Fruit fly (Drosophila melanogaster) whole organism, wandering third instar larva: ENCODE measurements around the gene Pfrx.

ENCODE experiments used
- Dfd ChIP-seq: fragments of >200 bp; optimal IDR thresholded peaks from 2 replicates; lab custom pipeline; 2017; ENCODE audit warnings: missing biosample characterization, missing genetic modification characterization
- Hr78 ChIP-seq: fragments of >200 bp; optimal IDR thresholded peaks from 2 replicates; lab custom pipeline; 2017; ENCODE audit warnings: missing biosample characterization, missing genetic modification characterization
- Hr83 ChIP-seq: fragments of 200-300 bp; sonication (Bioruptor generic); optimal IDR thresholded peaks from 2 replicates; lab custom pipeline; 2016; ENCODE audit warnings: missing biosample characterization, mild to moderate bottlenecking, missing genetic modification characterization, moderate library complexity; ENCODE audit not compliant: poor library complexity, severe bottlenecking
- N ChIP-seq: fragments of >200 bp; optimal IDR thresholded peaks from 2 replicates; lab custom pipeline; 2018; ENCODE audit warnings: missing biosample characterization, missing external identifiers, missing genetic modification characterization
- br ChIP-seq: fragments of 200-800 bp; sonication (Bioruptor generic); optimal IDR thresholded peaks from 2 replicates; lab custom pipeline; 2016; ENCODE audit warnings: missing biosample characterization, missing genetic modification characterization
- dl ChIP-seq, 2 experiments: fragments of 175-275, 200-275 bp in 1 of 2; fragments of 200-275 bp in 1 of 2; sonication (Bioruptor generic); optimal IDR thresholded peaks; lab custom pipeline; 2018; ENCODE audit warnings: mild to moderate bottlenecking in 2 of 2, missing biosample characterization in 2 of 2, missing genetic modification characterization in 2 of 2, moderate library complexity in 2 of 2; ENCODE audit not compliant: partially characterized antibody in 2 of 2, insufficient read depth in 1 of 2
- foxo ChIP-seq, 2 experiments: fragments of 200-800 bp; sonication (Bioruptor generic); optimal IDR thresholded peaks; 2 replicates in 1 of 2; 3 replicates in 1 of 2; lab custom pipeline; 2016 to 2017; ENCODE audit warnings: missing biosample characterization in 2 of 2, missing genetic modification characterization in 2 of 2
- psq ChIP-seq: fragments of 200-800 bp; sonication (Bioruptor generic); optimal IDR thresholded peaks from 3 replicates; lab custom pipeline; 2017; ENCODE audit warnings: missing biosample characterization, mild to moderate bottlenecking, missing genetic modification characterization, moderate library complexity
- rgr ChIP-seq: fragments of 200-800 bp; sonication (Bioruptor generic); optimal IDR thresholded peaks from 3 replicates; lab custom pipeline; 2016; ENCODE audit warnings: missing biosample characterization, mild to moderate bottlenecking, missing genetic modification characterization
- usp ChIP-seq: fragments of >200 bp; optimal IDR thresholded peaks from 2 replicates; lab custom pipeline; 2017; ENCODE audit warnings: missing biosample characterization, missing genetic modification characterization

dm6 chrX:19531642-19532041 is 36.3 kb downstream of the Pfrx start, which contains the start of gene CG12231:
- TF ChIP-seq N (GFP tag; lab: Kevin White, UChicago): no peak
- no peak for TF ChIP-seq Hr83 (GFP tag; lab: Kevin White, UChicago)
- no peak for TF ChIP-seq rgr
- no peak for TF ChIP-seq usp (GFP tag; lab: Kevin White, UChicago)
- no peak for TF ChIP-seq foxo (GFP tag; optimal IDR thresholded peaks at IDR 0.05; lab: Kevin White, UChicago)
- no peak for TF ChIP-seq Dfd (GFP tag; lab: Kevin White, UChicago)
- no peak for TF ChIP-seq br
- no peak for TF ChIP-seq Hr78
- TF ChIP-seq psq (GFP tag; lab: Kevin White, UChicago): no peak
- no peak for TF ChIP-seq dl (GFP tag; optimal IDR thresholded peaks at IDR 0.05; lab: Kevin White, UChicago; ENCODE audit: insufficient read depth in 1 of 2, partially characterized antibody in 2 of 2)
